Worm (Caenorhabditis elegans) whole organism, L3 larva: ENCODE measurements around the gene gba-2.

ENCODE experiments used
- R02D3.7 ChIP-seq: fragments of 150-350 bp; optimal IDR thresholded peaks from 2 replicates; lab custom pipeline; 2014; ENCODE audit warnings: missing biosample characterization, missing genetic modification characterization
- ZK546.5 ChIP-seq: sonication (generic microtip); optimal IDR thresholded peaks from 2 replicates; lab custom pipeline; 2017; ENCODE audit warnings: missing biosample characterization, missing genetic modification characterization
- aly-2 ChIP-seq: fragments of 150-350 bp; optimal IDR thresholded peaks from 2 replicates; lab custom pipeline; 2014; ENCODE audit warnings: missing biosample characterization, missing genetic modification characterization
- ceh-28 ChIP-seq: fragments of 150-350 bp; optimal IDR thresholded peaks from 2 replicates; lab custom pipeline; 2014; ENCODE audit warnings: missing biosample characterization, missing genetic modification reagents, missing genetic modification characterization
- daf-12 ChIP-seq: fragments of 150-350 bp; optimal IDR thresholded peaks from 2 replicates; lab custom pipeline; 2014; ENCODE audit warnings: missing biosample characterization, missing genetic modification reagents, missing genetic modification characterization
- egl-27 ChIP-seq: sonication (generic microtip); optimal IDR thresholded peaks from 4 replicates; lab custom pipeline; 2017; ENCODE audit warnings: missing biosample characterization, missing genetic modification reagents, missing genetic modification characterization
- egl-5 ChIP-seq: fragments of 150-350 bp; optimal IDR thresholded peaks from 2 replicates; lab custom pipeline; 2017; ENCODE audit warnings: missing biosample characterization, missing genetic modification reagents, missing genetic modification characterization, inconsistent platforms
- elt-1 ChIP-seq: fragments of 150-350 bp; optimal IDR thresholded peaks from 2 replicates; lab custom pipeline; 2014; ENCODE audit warnings: missing biosample characterization, missing genetic modification characterization
- elt-2 ChIP-seq: sonication (generic microtip); optimal IDR thresholded peaks from 2 replicates; lab custom pipeline; 2016; ENCODE audit warnings: missing genetic modification reagents, mild to moderate bottlenecking, missing genetic modification characterization, missing compliant biosample characterization
- eor-1 ChIP-seq, 2 experiments: fragments of 150-350 bp; optimal IDR thresholded peaks; 2 replicates each; lab custom pipeline; 2014 to 2018; ENCODE audit warnings: missing biosample characterization in 2 of 2, missing genetic modification characterization in 2 of 2
- fkh-2 ChIP-seq: fragments of 150-350 bp; optimal IDR thresholded peaks from 2 replicates; lab custom pipeline; 2014; ENCODE audit warnings: missing biosample characterization, missing genetic modification reagents, missing genetic modification characterization
- fos-1 ChIP-seq: fragments of 150-350 bp; optimal IDR thresholded peaks from 2 replicates; lab custom pipeline; 2014; ENCODE audit warnings: missing biosample characterization, missing genetic modification characterization
- hmg-11 ChIP-seq: sonication (generic microtip); optimal IDR thresholded peaks from 2 replicates; lab custom pipeline; 2016; ENCODE audit warnings: missing genetic modification characterization, missing compliant biosample characterization
- lin-15B ChIP-seq: fragments of 150-350 bp; optimal IDR thresholded peaks from 2 replicates; lab custom pipeline; 2014; ENCODE audit warnings: missing biosample characterization, missing genetic modification characterization
- lin-39 ChIP-seq: fragments of 150-350 bp; optimal IDR thresholded peaks from 2 replicates; lab custom pipeline; 2018; ENCODE audit warnings: missing biosample characterization, missing genetic modification reagents, missing genetic modification characterization
- lsy-12 ChIP-seq: sonication (generic microtip); optimal IDR thresholded peaks from 2 replicates; lab custom pipeline; 2016; ENCODE audit warnings: mild to moderate bottlenecking, missing genetic modification characterization, missing compliant biosample characterization
- mdl-1 ChIP-seq: fragments of 150-350 bp; optimal IDR thresholded peaks from 2 replicates; lab custom pipeline; 2014; ENCODE audit warnings: missing biosample characterization, missing genetic modification characterization
- mml-1 ChIP-seq: fragments of 150-350 bp; sonication (generic microtip); optimal IDR thresholded peaks from 3 replicates; lab custom pipeline; 2014; ENCODE audit warnings: missing biosample characterization, missing genetic modification characterization
- nfya-1 ChIP-seq: sonication (generic microtip); optimal IDR thresholded peaks from 2 replicates; lab custom pipeline; 2017; ENCODE audit warnings: missing genetic modification characterization, mild to moderate bottlenecking, missing compliant biosample characterization, antibody characterized with exemption, moderate library complexity; ENCODE audit not compliant: insufficient read depth
- nhr-11 ChIP-seq: fragments of 150-350 bp; optimal IDR thresholded peaks from 2 replicates; lab custom pipeline; 2014; ENCODE audit warnings: missing biosample characterization, missing genetic modification characterization
- nhr-12 ChIP-seq: fragments of 150-350 bp; optimal IDR thresholded peaks from 2 replicates; lab custom pipeline; 2014; ENCODE audit warnings: missing biosample characterization, missing genetic modification characterization
- nhr-23 ChIP-seq: fragments of 150-350 bp; optimal IDR thresholded peaks from 2 replicates; lab custom pipeline; 2014; ENCODE audit warnings: missing biosample characterization, missing genetic modification reagents, missing genetic modification characterization
- nhr-237 ChIP-seq: fragments of 150-350 bp; optimal IDR thresholded peaks from 2 replicates; lab custom pipeline; 2014; ENCODE audit warnings: missing biosample characterization, missing genetic modification characterization
- nhr-28 ChIP-seq: fragments of 150-350 bp; optimal IDR thresholded peaks from 2 replicates; lab custom pipeline; 2014; ENCODE audit warnings: missing biosample characterization, missing genetic modification characterization
- nhr-43 ChIP-seq: sonication (generic microtip); optimal IDR thresholded peaks from 2 replicates; lab custom pipeline; 2016; ENCODE audit warnings: mild to moderate bottlenecking, missing genetic modification characterization, missing compliant biosample characterization; ENCODE audit not compliant: poor library complexity, severe bottlenecking
- nhr-67 ChIP-seq: fragments of 150-350 bp; optimal IDR thresholded peaks from 2 replicates; lab custom pipeline; 2014; ENCODE audit warnings: missing biosample characterization, missing genetic modification characterization
- pha-4 ChIP-seq: fragments of 150-350 bp; optimal IDR thresholded peaks from 2 replicates; lab custom pipeline; 2014; ENCODE audit warnings: missing biosample characterization, missing genetic modification reagents, missing genetic modification characterization
- pqm-1 ChIP-seq: fragments of 150-350 bp; optimal IDR thresholded peaks from 2 replicates; lab custom pipeline; 2017; ENCODE audit warnings: missing biosample characterization, missing genetic modification characterization, inconsistent platforms
- sea-2 ChIP-seq: fragments of 150-350 bp; sonication (generic microtip); optimal IDR thresholded peaks from 4 replicates; lab custom pipeline; 2014; ENCODE audit warnings: missing biosample characterization, missing genetic modification reagents, missing genetic modification characterization
- skn-1 ChIP-seq: fragments of 150-350 bp; optimal IDR thresholded peaks from 2 replicates; lab custom pipeline; 2014; ENCODE audit warnings: missing biosample characterization, missing genetic modification characterization
- snpc-4 ChIP-seq: fragments of 150-350 bp; optimal IDR thresholded peaks from 2 replicates; lab custom pipeline; 2014; ENCODE audit warnings: missing biosample characterization, missing genetic modification characterization
- tbx-2 ChIP-seq: sonication (generic microtip); optimal IDR thresholded peaks from 2 replicates; lab custom pipeline; 2016; ENCODE audit warnings: mild to moderate bottlenecking, missing genetic modification characterization, missing compliant biosample characterization
- unc-39 ChIP-seq: sonication (generic microtip); optimal IDR thresholded peaks from 4 replicates; lab custom pipeline; 2017; ENCODE audit warnings: missing biosample characterization, missing genetic modification characterization
- unc-62 ChIP-seq: fragments of 150-350 bp; sonication (generic microtip); optimal IDR thresholded peaks from 4 replicates; lab custom pipeline; 2014; ENCODE audit warnings: missing biosample characterization, missing genetic modification reagents, missing genetic modification characterization
- zag-1 ChIP-seq: fragments of 150-350 bp; optimal IDR thresholded peaks from 2 replicates; lab custom pipeline; 2014; ENCODE audit warnings: missing biosample characterization, missing genetic modification characterization
- ztf-11 ChIP-seq: fragments of 150-350 bp; optimal IDR thresholded peaks from 2 replicates; lab custom pipeline; 2014; ENCODE audit warnings: missing biosample characterization, missing genetic modification characterization

Gene gba-2

ce11 chrII:2224916-2225315 is 38.7 kb upstream of the gba-2 start:
- peak; percentile 85 for TF ChIP-seq ceh-28 (tag; lab: Kevin White, UChicago)

- TF ChIP-seq elt-1 (tag; lab: Kevin White, UChicago) (no peak), sea-2 (GFP tag; lab: Kevin White, UChicago) (no peak), daf-12 (tag; lab: Kevin White, UChicago) (no peak), elt-2 (no peak), egl-27 (no peak), pqm-1 (tag; lab: Kevin White, UChicago) (no peak), ZK546.5 (tag; lab: Kevin White, UChicago) (no peak), zag-1 (tag; lab: Kevin White, UChicago) (no peak), aly-2 (tag; lab: Kevin White, UChicago) (no peak), nhr-23 (no peak)
Observed at ce11 chrII:2223467-2223866, 37.2 kb upstream of the gba-2 start, which contains the start of gene cbs-2. TSS of gene cbs-2 (minus strand) at chrII:2223567.

DNA sequence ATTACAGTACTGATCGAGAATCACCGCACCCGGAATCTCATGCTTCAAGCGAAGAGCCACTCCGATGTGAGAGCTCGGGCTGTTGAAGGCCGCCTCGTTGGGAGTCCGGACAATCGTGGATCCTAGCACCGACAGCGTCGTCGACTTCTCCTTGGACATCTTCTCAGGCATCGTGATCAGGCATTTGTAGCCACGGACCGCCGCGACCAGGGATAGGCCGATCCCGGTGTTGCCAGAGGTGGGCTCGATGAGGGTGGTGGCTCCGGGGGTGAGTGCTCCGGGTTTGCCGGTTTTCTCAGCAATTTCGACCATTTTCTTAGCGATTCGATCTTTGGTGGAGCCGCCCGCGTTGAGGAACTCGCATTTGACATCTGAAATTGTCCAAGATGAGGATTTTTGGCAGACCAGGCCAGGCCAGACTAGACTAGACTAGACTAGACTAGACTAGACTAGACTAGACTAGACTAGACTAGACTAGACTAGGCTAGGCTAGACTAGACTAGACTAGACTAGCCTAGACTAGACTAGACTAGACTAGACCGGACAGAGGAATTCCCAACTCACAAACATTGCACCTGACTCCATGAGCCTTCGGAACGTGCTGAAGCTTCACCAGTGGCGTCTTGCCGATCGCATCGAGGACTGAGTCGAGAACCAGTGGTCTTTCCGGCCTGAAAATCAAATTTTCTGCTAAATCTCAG is 35.1 kb upstream of the gba-2 start:
- TF ChIP-seq aly-2 (tag; lab: Kevin White, UChicago) (no peak), egl-27 (no peak), lin-39 (no peak), elt-2 (no peak), fos-1 (tag; lab: Kevin White, UChicago) (no peak), fkh-2 (tag; lab: Kevin White, UChicago) (no peak), unc-62 (GFP tag; lab: Kevin White, UChicago) (no peak), ZK546.5 (tag; lab: Kevin White, UChicago) (no peak), eor-1 (tag; optimal IDR thresholded peaks at IDR 0.05; lab: Kevin White, UChicago) (no peak), mml-1 (tag; lab: Kevin White, UChicago) (no peak), egl-5 (tag; lab: Kevin White, UChicago) (no peak), elt-1 (tag; lab: Kevin White, UChicago) (no peak), nhr-237 (no peak), daf-12 (tag; lab: Kevin White, UChicago) (no peak), skn-1 (tag; lab: Kevin White, UChicago) (no peak), nhr-11 (tag; lab: Kevin White, UChicago) (no peak), nhr-12 (tag; lab: Kevin White, UChicago) (no peak), nhr-28 (no peak), lsy-12 (tag; lab: Kevin White, UChicago) (no peak)

DNA sequence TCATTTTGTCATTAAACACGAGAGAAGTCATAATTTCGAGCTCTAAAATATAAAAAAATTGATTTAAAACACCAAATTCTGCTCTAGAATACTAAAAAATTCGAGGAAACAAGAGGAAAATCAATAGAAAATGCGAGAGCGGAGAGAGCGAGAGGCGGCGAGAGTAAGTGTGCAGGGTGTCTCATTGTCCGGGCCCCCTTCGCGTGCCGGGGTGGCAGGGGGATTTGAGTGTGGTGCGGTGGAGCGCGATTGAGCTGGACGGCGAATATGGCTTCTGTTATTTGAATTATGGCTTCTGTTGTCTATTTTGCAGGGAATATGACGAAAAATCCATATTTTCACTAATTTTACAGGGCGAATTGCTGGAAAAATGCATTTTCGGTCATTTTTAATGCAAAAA is 33.6 kb upstream of the gba-2 start, which contains the start of gene Y59C2A.3:
TSS of gene Y59C2A.3 (minus strand) at position 42 of the 400 bp plus-strand sequence.
- no peak for TF ChIP-seq mdl-1 (tag; lab: Kevin White, UChicago)
- no peak for TF ChIP-seq fkh-2 (tag; lab: Kevin White, UChicago)
- TF ChIP-seq nfya-1, result peak; percentile 68
- no peak for TF ChIP-seq pqm-1 (tag; lab: Kevin White, UChicago)
- TF ChIP-seq egl-27, result no peak
- TF ChIP-seq lsy-12 (tag; lab: Kevin White, UChicago), result no peak
- no peak for TF ChIP-seq R02D3.7 (tag; lab: Kevin White, UChicago)
- peak; percentile 56 for TF ChIP-seq snpc-4 (tag; lab: Kevin White, UChicago)
- no peak for TF ChIP-seq tbx-2 (tag; lab: Kevin White, UChicago)
- peak; percentile 83 for TF ChIP-seq lin-39
- TF ChIP-seq nhr-237, result no peak
- TF ChIP-seq nhr-12 (tag; lab: Kevin White, UChicago), result no peak
- TF ChIP-seq skn-1 (tag; lab: Kevin White, UChicago), result no peak
- TF ChIP-seq nhr-23, result no peak
- peak; percentile 68 for TF ChIP-seq lin-15B (tag; lab: Kevin White, UChicago)
- no peak for TF ChIP-seq daf-12 (tag; lab: Kevin White, UChicago)
- peak; percentile 61 for TF ChIP-seq hmg-11
- TF ChIP-seq sea-2 (GFP tag; lab: Kevin White, UChicago), result no peak
- TF ChIP-seq unc-39 (tag; lab: Kevin White, UChicago), result no peak
- TF ChIP-seq nhr-43 (tag; lab: Kevin White, UChicago), result no peak
- no peak for TF ChIP-seq ztf-11 (tag; lab: Kevin White, UChicago)
- peak; percentile 40 for TF ChIP-seq pha-4 (tag; lab: Kevin White, UChicago)
- TF ChIP-seq ZK546.5 (tag; lab: Kevin White, UChicago), result no peak
- no peak for TF ChIP-seq nhr-67 (tag; lab: Kevin White, UChicago)
